Worm (Caenorhabditis elegans) whole organism, mixed stage, embryonic: ENCODE data around the gene eelo-2.

ENCODE experiments used
- blmp-1 ChIP-seq: fragments of 150-350 bp; optimal IDR thresholded peaks from 2 replicates; lab custom pipeline; 2014; ENCODE audit warnings: missing biosample characterization, missing genetic modification characterization
- lin-13 ChIP-seq: fragments of 150-350 bp; optimal IDR thresholded peaks from 2 replicates; lab custom pipeline; 2014; ENCODE audit warnings: missing biosample characterization, missing genetic modification characterization
- nhr-12 ChIP-seq: fragments of 150-350 bp; optimal IDR thresholded peaks from 2 replicates; lab custom pipeline; 2014; ENCODE audit warnings: missing biosample characterization, missing genetic modification characterization
- nhr-28 ChIP-seq: fragments of 150-350 bp; optimal IDR thresholded peaks from 2 replicates; lab custom pipeline; 2014; ENCODE audit warnings: missing biosample characterization, missing genetic modification characterization
- pha-4 ChIP-seq: fragments of 150-350 bp; optimal IDR thresholded peaks from 2 replicates; lab custom pipeline; 2018; ENCODE audit warnings: missing biosample characterization, missing genetic modification reagents, missing genetic modification characterization
- unc-120 ChIP-seq: sonication (generic microtip); optimal IDR thresholded peaks from 2 replicates; lab custom pipeline; 2017; ENCODE audit warnings: missing genetic modification characterization, missing compliant biosample characterization; ENCODE audit not compliant: poor library complexity, severe bottlenecking
- unc-39 ChIP-seq: fragments of 150-350 bp; optimal IDR thresholded peaks from 2 replicates; lab custom pipeline; 2014; ENCODE audit warnings: missing biosample characterization, missing genetic modification characterization
- unc-62 ChIP-seq: fragments of 150-350 bp; optimal IDR thresholded peaks from 2 replicates; lab custom pipeline; 2014; ENCODE audit warnings: missing biosample characterization, missing genetic modification reagents, missing genetic modification characterization
- ztf-11 ChIP-seq: fragments of 150-350 bp; optimal IDR thresholded peaks from 2 replicates; lab custom pipeline; 2014; ENCODE audit warnings: missing biosample characterization, missing genetic modification characterization

- no peak for TF ChIP-seq unc-120
- no peak for TF ChIP-seq lin-13 (tag; lab: Kevin White, UChicago)
- no peak for TF ChIP-seq unc-39 (tag; lab: Kevin White, UChicago)
- no peak for TF ChIP-seq unc-62
- no peak for TF ChIP-seq nhr-12 (tag; lab: Kevin White, UChicago)
- TF ChIP-seq ztf-11 (tag; lab: Kevin White, UChicago) = no peak
- no peak for TF ChIP-seq blmp-1 (tag; lab: Kevin White, UChicago)
- TF ChIP-seq nhr-28 = no peak
- TF ChIP-seq pha-4 (tag; lab: Kevin White, UChicago) = no peak
Measured at ce11 chrIV:17210754-17211153, 39.2 kb upstream of the eelo-2 start.
